Worm (Caenorhabditis elegans): ENCODE data around the gene srbc-17.
A peak's percentile ranks its signal among the peaks of the same experiment; 100 is the strongest.

Gene srbc-17

ce11 chrV:2133512-2133911, 44.0 kb upstream of the srbc-17 start (continued):
- peak; percentile 26 to 48 for TF ChIP-seq lin-35 (GFP tag; optimal IDR thresholded peaks at IDR 0.05)
- TF ChIP-seq dpl-1 (GFP tag; optimal IDR thresholded peaks at IDR 0.05) = peak in 1 of 3 experiments; percentile 49
- peak; percentile 44; the same call in 1 of the 2 replicates for TF ChIP-seq mab-9 (GFP tag; IDR thresholded peaks at IDR 0.05)
- TF ChIP-seq nhr-90 (tag; optimal IDR thresholded peaks at IDR 0.05; ENCODE audit: poor library complexity) = no peak
- no peak for TF ChIP-seq hpl-2 (GFP tag; optimal IDR thresholded peaks at IDR 0.05)
- no peak for TF ChIP-seq nhr-84 (tag; optimal IDR thresholded peaks at IDR 0.05)
- no peak for TF ChIP-seq unc-130 (tag; optimal IDR thresholded peaks at IDR 0.05)
- peak; percentile 22 for TF ChIP-seq lir-3 (tag; optimal IDR thresholded peaks at IDR 0.05; ENCODE audit: poor library complexity)
- no peak for TF ChIP-seq lin-39 (tag; optimal IDR thresholded peaks at IDR 0.05)
- peak; percentile 64 for TF ChIP-seq dsc-1 (tag; optimal IDR thresholded peaks at IDR 0.05)
- peak; percentile 61 for TF ChIP-seq swsn-7 (tag; optimal IDR thresholded peaks at IDR 0.05)
- TF ChIP-seq elt-2 (tag; optimal IDR thresholded peaks at IDR 0.05) = no peak
- TF ChIP-seq lin-13 (GFP tag; optimal IDR thresholded peaks at IDR 0.05) = peak; percentile 36
- TF ChIP-seq aly-2 (tag; optimal IDR thresholded peaks at IDR 0.05) = no peak
- peak; percentile 76 for TF ChIP-seq tbx-2 (tag; optimal IDR thresholded peaks at IDR 0.05)
- TF ChIP-seq fkh-4 (tag; optimal IDR thresholded peaks at IDR 0.05; ENCODE audit: borderline replicate concordance) = no peak
- TF ChIP-seq ztf-11 (tag; optimal IDR thresholded peaks at IDR 0.05) = peak in 1 of 2 experiments; percentile 19
- no peak for TF ChIP-seq unc-30 (tag; optimal IDR thresholded peaks at IDR 0.05)
- peak; percentile 70 for TF ChIP-seq egl-13 (tag; optimal IDR thresholded peaks at IDR 0.05)
- TF ChIP-seq vab-15 (tag; optimal IDR thresholded peaks at IDR 0.05) = no peak
- no peak for TF ChIP-seq nhr-77 (tag; optimal IDR thresholded peaks at IDR 0.05)
- peak; percentile 91 for TF ChIP-seq unc-86 (tag; optimal IDR thresholded peaks at IDR 0.05)

- TF ChIP-seq unc-62 (GFP tag; optimal IDR thresholded peaks at IDR 0.05) (no peak), nhr-237 (tag; optimal IDR thresholded peaks at IDR 0.05) (no peak), tbx-2 (tag; optimal IDR thresholded peaks at IDR 0.05) (peak; percentile 47), ceh-82 (tag; optimal IDR thresholded peaks at IDR 0.05) (peak in 1 of 3 experiments; percentile 8), lin-14 (GFP tag; optimal IDR thresholded peaks at IDR 0.05) (peak; percentile 92), rnt-1 (tag; optimal IDR thresholded peaks at IDR 0.05) (peak; percentile 10), Y116A8C.19 (tag; optimal IDR thresholded peaks at IDR 0.05; ENCODE audit: borderline replicate concordance) (no peak), nhr-19 (GFP tag; conservative IDR thresholded peaks at IDR 0.05) (peak; percentile 26), xbp-1 (tag; optimal IDR thresholded peaks at IDR 0.05) (no peak), ceh-88 (GFP tag; IDR thresholded peaks at IDR 0.05) (no peak), nhr-71 (tag; optimal IDR thresholded peaks at IDR 0.05) (peak; percentile 51), dsc-1 (tag; optimal IDR thresholded peaks at IDR 0.05) (peak; percentile 12), fos-1 (tag; optimal IDR thresholded peaks at IDR 0.05) (no peak), sup-37 (GFP tag; optimal IDR thresholded peaks at IDR 0.05) (no peak), dpl-1 (GFP tag; optimal IDR thresholded peaks at IDR 0.05) (peak in 1 of 3 experiments; percentile 7), unc-86 (tag; optimal IDR thresholded peaks at IDR 0.05) (peak; percentile 26), elt-2 (tag; optimal IDR thresholded peaks at IDR 0.05) (no peak), lsy-2 (tag; optimal IDR thresholded peaks at IDR 0.05) (peak; percentile 9 to 18), fkh-8 (tag; optimal IDR thresholded peaks at IDR 0.05) (peak; percentile 25), alr-1 (tag; optimal IDR thresholded peaks at IDR 0.05; ENCODE audit: borderline replicate concordance) (no peak), nhr-47 (tag; optimal IDR thresholded peaks at IDR 0.05) (peak; percentile 30)
Measured at ce11 chrV:2134340-2134739, 43.2 kb upstream of the srbc-17 start.

- TF ChIP-seq jun-1 (tag; optimal IDR thresholded peaks at IDR 0.05) = peak; percentile 56
- no peak for TF ChIP-seq ztf-4 (tag; optimal IDR thresholded peaks at IDR 0.05)
- no peak for TF ChIP-seq hlh-17 (GFP tag; optimal IDR thresholded peaks at IDR 0.05; ENCODE audit: borderline replicate concordance)
- no peak for TF ChIP-seq swsn-7 (tag; optimal IDR thresholded peaks at IDR 0.05)
- TF ChIP-seq unc-130 (tag; optimal IDR thresholded peaks at IDR 0.05) = no peak
- no peak for TF ChIP-seq F16B12.6 (tag; optimal IDR thresholded peaks at IDR 0.05)
- no peak for TF ChIP-seq xbp-1 (tag; optimal IDR thresholded peaks at IDR 0.05)
- no peak for TF ChIP-seq ces-1 (GFP tag; optimal IDR thresholded peaks at IDR 0.05)
- peak; percentile 4 to 17 for TF ChIP-seq efl-1 (optimal IDR thresholded peaks at IDR 0.05)
- no peak for TF ChIP-seq efl-1 (GFP tag; optimal IDR thresholded peaks at IDR 0.05 in 1 of 2)
- TF ChIP-seq hlh-4 (tag; optimal IDR thresholded peaks at IDR 0.05) = no peak
- TF ChIP-seq zip-4 (GFP tag; optimal IDR thresholded peaks at IDR 0.05) = no peak
- TF ChIP-seq egl-13 (tag; optimal IDR thresholded peaks at IDR 0.05) = no peak
- peak; percentile 62 for TF ChIP-seq rnt-1 (tag; optimal IDR thresholded peaks at IDR 0.05)
- TF ChIP-seq nhr-85 (tag) = peak; percentile 72
- peak; percentile 7 for TF ChIP-seq snu-23 (GFP tag; optimal IDR thresholded peaks at IDR 0.05)
- peak; percentile 48 for TF ChIP-seq blmp-1 (tag; optimal IDR thresholded peaks at IDR 0.05)
- peak in 1 of 2 experiments; percentile 44 for TF ChIP-seq lsy-2 (tag; optimal IDR thresholded peaks at IDR 0.05)
Measured at ce11 chrV:2135323-2135722, 42.2 kb upstream of the srbc-17 start.

All from whole organism, L1 larva.